Worm (Caenorhabditis elegans): Measurements from ENCODE around the gene F49C12.7.

Gene F49C12.7

DNA sequence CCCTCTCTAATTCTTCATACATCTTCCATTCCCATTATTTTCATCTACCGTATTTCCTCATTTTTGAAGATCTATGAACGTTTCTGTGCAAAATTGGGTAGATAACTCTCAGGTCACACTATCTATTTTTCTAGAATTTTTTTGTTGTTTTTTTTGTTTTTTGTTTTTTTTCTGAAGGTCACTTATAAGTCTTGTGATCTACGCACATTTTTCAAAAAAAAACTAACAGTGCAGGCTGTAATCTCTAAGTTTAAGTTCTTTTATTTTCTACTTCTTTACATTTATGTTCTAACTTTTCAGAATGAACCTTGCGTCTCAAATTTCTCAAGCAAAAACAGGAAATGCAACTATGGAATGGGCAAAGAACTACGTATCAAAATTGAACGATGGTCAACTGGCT lies 42.9 kb downstream of the F49C12.7 start, which contains the start of gene flh-3:
Gene flh-3, plus strand, starts transcription at position 301 of the 400 bp plus-strand sequence.
- no peak for TF ChIP-seq ceh-82 (tag; optimal IDR thresholded peaks at IDR 0.05)
- TF ChIP-seq eor-1 (tag; optimal IDR thresholded peaks at IDR 0.05), result no peak
- TF ChIP-seq tbx-2 (tag; optimal IDR thresholded peaks at IDR 0.05), result no peak
- TF ChIP-seq aly-2 (tag; optimal IDR thresholded peaks at IDR 0.05), result no peak
- no peak for TF ChIP-seq fkh-2 (tag; optimal IDR thresholded peaks at IDR 0.05)
- TF ChIP-seq elt-1 (tag; optimal IDR thresholded peaks at IDR 0.05), result no peak

ce11 chrIV:9268916-9269315 lies 43.8 kb downstream of the F49C12.7 start:
- TF ChIP-seq ama-1 (optimal IDR thresholded peaks at IDR 0.05), result no peak
- no peak for TF ChIP-seq nhr-12 (tag; optimal IDR thresholded peaks at IDR 0.05)
- no peak for TF ChIP-seq ztf-11 (tag; optimal IDR thresholded peaks at IDR 0.05)
- no peak for TF ChIP-seq lin-39 (tag; optimal IDR thresholded peaks at IDR 0.05)
- no peak for TF ChIP-seq ceh-82 (tag; optimal IDR thresholded peaks at IDR 0.05)
- no peak for TF ChIP-seq ztf-4 (tag; optimal IDR thresholded peaks at IDR 0.05)
- TF ChIP-seq fkh-2 (tag; optimal IDR thresholded peaks at IDR 0.05), result no peak
- no peak for TF ChIP-seq lin-15B (tag; optimal IDR thresholded peaks at IDR 0.05)
- no peak for TF ChIP-seq pha-4 (tag; optimal IDR thresholded peaks at IDR 0.05)
- no peak for TF ChIP-seq tbx-2 (tag; optimal IDR thresholded peaks at IDR 0.05)
- no peak for TF ChIP-seq R02D3.7 (tag; optimal IDR thresholded peaks at IDR 0.05)
- TF ChIP-seq unc-39 (tag; optimal IDR thresholded peaks at IDR 0.05), result no peak
- no peak for TF ChIP-seq aly-2 (tag; optimal IDR thresholded peaks at IDR 0.05)
- no peak for TF ChIP-seq nhr-237 (tag; optimal IDR thresholded peaks at IDR 0.05)

- TF ChIP-seq nhr-25 (tag; optimal IDR thresholded peaks at IDR 0.05) (peak; percentile 5), elt-2 (tag; optimal IDR thresholded peaks at IDR 0.05) (no peak)
Observed at ce11 chrIV:9267581-9267980, 45.1 kb downstream of the F49C12.7 start.

DNA sequence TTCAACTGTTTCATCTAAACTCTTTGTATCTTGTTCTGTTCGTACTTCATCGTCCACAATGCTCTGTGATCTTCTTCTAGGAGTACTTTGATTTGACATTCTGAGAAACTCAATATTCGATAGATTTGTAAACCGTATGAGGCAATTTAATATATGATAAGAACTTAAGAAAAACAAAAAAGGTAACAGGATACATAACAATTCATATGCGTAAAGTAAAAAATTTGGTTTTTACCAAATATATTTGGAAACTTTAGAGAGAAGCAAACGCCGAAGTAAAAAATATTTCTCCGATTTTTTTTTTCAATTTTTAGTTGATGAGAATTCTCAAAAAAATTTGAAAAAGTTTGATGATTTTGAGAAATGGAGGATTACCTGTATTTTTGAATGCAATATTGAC lies 46.3 kb downstream of the F49C12.7 start, which contains the start of gene Y11D7A.19:
Gene Y11D7A.19, minus strand, starts transcription at position 101 of the 400 bp plus-strand sequence.
- TF ChIP-seq pqm-1 (tag; optimal IDR thresholded peaks at IDR 0.05) (no peak), ama-1 (optimal IDR thresholded peaks at IDR 0.05) (no peak)

DNA sequence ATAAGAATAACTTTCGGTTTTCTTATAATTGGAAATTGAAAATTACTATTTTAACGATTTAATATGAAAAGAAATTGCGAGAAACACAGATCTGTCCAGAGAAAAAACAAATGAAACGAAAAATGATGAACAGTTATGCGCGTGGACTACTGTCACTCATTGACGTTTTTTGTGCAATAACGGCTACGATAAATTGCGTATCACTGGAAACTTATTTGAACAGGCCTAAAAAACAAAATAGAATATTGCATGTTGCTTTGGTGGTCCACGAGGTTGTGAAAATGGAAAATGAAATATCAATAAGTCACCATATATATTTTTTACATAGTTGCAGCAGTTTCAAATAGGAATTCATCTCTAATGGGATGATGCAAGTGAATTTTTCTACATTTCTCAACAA lies 48.2 kb downstream of the F49C12.7 start:
- TF ChIP-seq egl-5 (tag; optimal IDR thresholded peaks at IDR 0.05) (no peak), lin-15B (tag; optimal IDR thresholded peaks at IDR 0.05) (no peak), eor-1 (tag; optimal IDR thresholded peaks at IDR 0.05) (no peak), nfya-1 (tag; optimal IDR thresholded peaks at IDR 0.05; ENCODE audit: insufficient read depth) (no peak), elt-1 (tag; optimal IDR thresholded peaks at IDR 0.05) (no peak), fos-1 (tag; optimal IDR thresholded peaks at IDR 0.05) (no peak), nhr-12 (tag; optimal IDR thresholded peaks at IDR 0.05) (no peak), nhr-43 (tag; optimal IDR thresholded peaks at IDR 0.05; ENCODE audit: poor library complexity, severe bottlenecking) (no peak)

DNA sequence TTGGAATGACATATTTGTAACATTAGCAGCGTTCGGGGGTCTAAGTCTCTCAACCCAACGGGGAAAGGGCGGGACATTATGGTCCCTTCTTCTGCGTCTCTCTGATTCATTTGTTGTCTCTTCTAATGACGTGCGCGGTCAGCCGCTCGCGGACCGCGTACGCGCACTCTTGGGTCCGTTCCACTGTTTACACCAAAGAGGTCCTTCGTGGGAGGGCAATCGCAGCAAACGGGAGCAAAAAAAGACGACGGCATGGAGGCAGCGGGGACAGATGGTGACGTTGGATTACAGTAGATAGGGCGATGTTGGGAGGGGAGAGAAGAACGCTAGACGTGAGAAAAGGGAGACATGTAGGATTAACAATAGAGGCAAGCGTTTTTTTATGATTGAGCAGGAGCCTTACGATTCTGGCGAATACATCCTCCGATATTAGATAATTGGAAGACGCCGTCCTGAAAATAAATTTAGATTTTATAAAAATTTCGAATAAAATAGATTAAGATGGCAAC lies 48.9 kb downstream of the F49C12.7 start, which contains the start of gene flh-1:
Gene flh-1, minus strand, starts transcription at position 459 of the 509 bp plus-strand sequence.
- TF ChIP-seq pqm-1 (tag; optimal IDR thresholded peaks at IDR 0.05) (no peak), unc-62 (GFP tag; optimal IDR thresholded peaks at IDR 0.05) (no peak), lin-39 (tag; optimal IDR thresholded peaks at IDR 0.05) (no peak), mml-1 (tag; optimal IDR thresholded peaks at IDR 0.05) (no peak), lsy-12 (tag; optimal IDR thresholded peaks at IDR 0.05) (no peak), nhr-28 (tag; optimal IDR thresholded peaks at IDR 0.05) (no peak), ZK546.5 (tag; optimal IDR thresholded peaks at IDR 0.05) (no peak), elt-2 (tag; optimal IDR thresholded peaks at IDR 0.05) (no peak), fkh-2 (tag; optimal IDR thresholded peaks at IDR 0.05) (no peak), nfya-1 (tag; optimal IDR thresholded peaks at IDR 0.05; ENCODE audit: insufficient read depth) (no peak), egl-5 (tag; optimal IDR thresholded peaks at IDR 0.05) (no peak), mdl-1 (tag; optimal IDR thresholded peaks at IDR 0.05) (no peak), nhr-25 (tag; optimal IDR thresholded peaks at IDR 0.05) (no peak), lin-15B (tag; optimal IDR thresholded peaks at IDR 0.05) (no peak), hmg-11 (tag; optimal IDR thresholded peaks at IDR 0.05) (no peak), ztf-4 (tag; optimal IDR thresholded peaks at IDR 0.05) (no peak), unc-39 (tag; optimal IDR thresholded peaks at IDR 0.05) (no peak)
